Worm (Caenorhabditis elegans) whole organism, late embryonic: Measurements from ENCODE around the gene F31D4.5.

Experiments used
- F13H6.1 ChIP-seq: sonication (generic microtip); optimal IDR thresholded peaks from 2 replicates; lab custom pipeline; 2016; ENCODE audit warnings: missing genetic modification characterization, missing compliant biosample characterization
- T23F11.4 ChIP-seq: fragments of 200-800 bp; sonication (Bioruptor generic); optimal IDR thresholded peaks from 2 replicates; lab custom pipeline; 2018; ENCODE audit warnings: mild to moderate bottlenecking, missing genetic modification characterization, missing compliant biosample characterization
- ama-1 ChIP-seq: fragments of 150-350 bp; optimal IDR thresholded peaks from 2 replicates; lab custom pipeline; 2014
- ceh-24 ChIP-seq: sonication (generic microtip); optimal IDR thresholded peaks from 2 replicates; lab custom pipeline; 2016; ENCODE audit warnings: mild to moderate bottlenecking, missing genetic modification characterization, missing compliant biosample characterization
- ceh-9 ChIP-seq: sonication (generic microtip); optimal IDR thresholded peaks from 2 replicates; lab custom pipeline; 2016; ENCODE audit warnings: mild to moderate bottlenecking, missing genetic modification characterization, inconsistent platforms, missing compliant biosample characterization
- fkh-10 ChIP-seq: fragments of 150-350 bp; optimal IDR thresholded peaks from 2 replicates; lab custom pipeline; 2014; ENCODE audit warnings: missing biosample characterization, missing genetic modification reagents, missing genetic modification characterization
- nfya-1 ChIP-seq: sonication (generic microtip); optimal IDR thresholded peaks from 2 replicates; lab custom pipeline; 2017; ENCODE audit warnings: missing genetic modification characterization, mild to moderate bottlenecking, missing compliant biosample characterization, antibody characterized with exemption, moderate library complexity
- nhr-11 ChIP-seq: fragments of 150-350 bp; optimal IDR thresholded peaks from 2 replicates; lab custom pipeline; 2014; ENCODE audit warnings: missing biosample characterization, missing genetic modification characterization
- nhr-232 ChIP-seq: sonication (generic microtip); optimal IDR thresholded peaks from 2 replicates; lab custom pipeline; 2016; ENCODE audit warnings: missing genetic modification characterization, missing compliant biosample characterization
- pha-4 ChIP-seq: fragments of 150-350 bp; optimal IDR thresholded peaks from 2 replicates; lab custom pipeline; 2018; ENCODE audit warnings: missing biosample characterization, missing genetic modification reagents, missing genetic modification characterization
- sox-4 ChIP-seq: sonication (generic microtip); optimal IDR thresholded peaks from 2 replicates; lab custom pipeline; 2017; ENCODE audit warnings: mild to moderate bottlenecking, missing genetic modification characterization, inconsistent platforms, missing compliant biosample characterization
- tbx-7 ChIP-seq: sonication (generic microtip); optimal IDR thresholded peaks from 2 replicates; lab custom pipeline; 2016; ENCODE audit warnings: missing genotype, missing genetic modification characterization, missing compliant biosample characterization

- TF ChIP-seq nhr-232 (tag; lab: Kevin White, UChicago) (no peak), nhr-11 (tag; lab: Kevin White, UChicago) (no peak), nfya-1 (no peak), pha-4 (tag; lab: Kevin White, UChicago) (no peak), ceh-9 (no peak), ama-1 (lab: Kevin White, UChicago) (no peak), ceh-24 (tag; lab: Kevin White, UChicago) (no peak), sox-4 (no peak), tbx-7 (no peak), T23F11.4 (GFP tag; lab: Kevin White, UChicago) (no peak), F13H6.1 (tag; lab: Kevin White, UChicago) (no peak), fkh-10 (no peak)
Measured at ce11 chrV:20813646-20814045, 40.2 kb upstream of the F31D4.5 start.
